Worm (Caenorhabditis elegans): ENCODE data around the gene kin-21.

The kin-21 gene

DNA sequence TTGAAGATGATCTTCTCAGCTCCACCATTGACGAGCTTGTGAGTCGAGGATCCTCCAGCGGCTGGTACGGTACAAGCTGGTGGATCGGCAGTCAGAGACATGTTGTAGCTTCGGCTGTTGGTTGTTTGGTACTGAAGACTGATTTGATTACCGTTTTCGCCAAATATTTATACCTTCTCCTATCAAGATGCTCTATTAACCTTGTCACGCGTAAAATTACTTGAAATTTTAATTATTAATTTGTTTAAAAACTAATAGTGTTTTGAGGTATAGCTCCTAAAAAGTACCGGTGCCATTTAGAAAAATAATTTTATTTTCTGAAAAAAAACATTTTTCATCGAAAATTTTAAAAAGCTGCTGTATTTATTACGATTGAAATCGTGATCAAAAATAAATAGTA lies 18.2 kb downstream of the kin-21 start, which contains the start of gene ssp-10:
TSS of gene ssp-10 (minus strand) at position 101 of the 400 bp plus-strand sequence.
- TF ChIP-seq C34B4.2 (tag; optimal IDR thresholded peaks at IDR 0.05) (no peak), sup-37 (GFP tag; optimal IDR thresholded peaks at IDR 0.05) (no peak), dpl-1 (GFP tag; optimal IDR thresholded peaks at IDR 0.05) (no peak), dsc-1 (tag; optimal IDR thresholded peaks at IDR 0.05) (no peak), F16B12.6 (tag; optimal IDR thresholded peaks at IDR 0.05) (no peak), fkh-4 (tag; optimal IDR thresholded peaks at IDR 0.05; ENCODE audit: borderline replicate concordance) (no peak), C16A3.4 (tag; optimal IDR thresholded peaks at IDR 0.05) (no peak), unc-30 (tag; optimal IDR thresholded peaks at IDR 0.05) (no peak), isw-1 (GFP tag; IDR thresholded peaks at IDR 0.05) (no peak), egl-13 (tag; optimal IDR thresholded peaks at IDR 0.05) (no peak)

DNA sequence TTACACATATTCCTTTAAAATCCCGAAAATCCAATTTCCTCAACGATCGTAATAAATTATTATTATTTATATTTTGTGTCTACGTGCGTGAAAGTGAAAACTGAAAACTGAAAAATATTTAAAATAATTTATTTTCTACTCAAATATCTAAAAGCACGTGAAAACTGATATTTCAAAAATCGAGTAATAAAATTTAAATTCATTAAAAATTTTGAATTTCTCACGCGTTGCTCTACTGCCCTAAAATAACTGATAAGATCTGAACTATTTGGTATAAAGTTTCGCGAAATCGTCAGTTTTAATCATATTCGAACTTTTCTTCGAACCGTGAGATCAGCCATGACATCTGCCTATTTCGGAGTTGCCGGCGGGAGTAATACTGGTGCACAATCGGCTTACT lies 19.6 kb downstream of the kin-21 start, which contains the start of gene ssq-1:
TSS of gene ssq-1 (plus strand) at position 301 of the 400 bp plus-strand sequence.
- TF ChIP-seq pax-3 (tag; optimal IDR thresholded peaks at IDR 0.05) (no peak), elt-2 (tag; optimal IDR thresholded peaks at IDR 0.05) (no peak), nhr-71 (tag; optimal IDR thresholded peaks at IDR 0.05) (no peak), pqm-1 (tag; optimal IDR thresholded peaks at IDR 0.05) (no peak), hpl-2 (GFP tag; optimal IDR thresholded peaks at IDR 0.05) (no peak), C34B4.2 (tag; optimal IDR thresholded peaks at IDR 0.05) (no peak)

DNA sequence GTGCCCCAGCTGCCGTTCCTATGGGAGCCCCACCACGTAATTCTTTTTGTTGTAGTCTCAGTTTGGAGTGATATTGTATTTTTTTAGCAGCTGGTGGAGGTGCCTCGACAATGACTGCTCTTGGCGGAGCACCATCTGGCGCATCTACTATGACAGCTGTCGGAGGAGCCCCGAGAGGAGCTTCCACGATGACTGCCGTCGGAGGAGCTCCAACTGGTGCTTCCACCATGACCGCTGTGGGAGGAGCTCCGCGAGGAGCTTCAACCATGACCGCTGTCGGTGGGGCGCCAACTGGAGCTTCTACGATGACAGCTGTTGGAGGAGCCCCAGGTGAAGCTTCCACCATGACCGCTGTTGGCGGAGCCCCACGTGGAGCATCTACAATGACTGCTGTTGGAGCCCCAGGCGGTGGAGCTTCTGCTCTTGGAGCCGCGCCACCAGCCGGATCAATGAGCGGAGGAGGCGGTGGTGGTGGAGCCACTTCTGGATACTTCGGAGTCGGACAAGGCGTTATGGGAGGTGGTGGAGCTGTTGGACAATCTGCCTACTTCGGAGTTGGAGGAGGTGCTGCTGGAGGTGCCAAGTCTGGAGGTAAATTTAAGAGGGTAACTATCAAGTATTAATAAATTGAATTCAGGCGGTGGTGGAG lies 20.3 kb downstream of the kin-21 start:
- TF ChIP-seq mdl-1 (tag; optimal IDR thresholded peaks at IDR 0.05): no peak
- no peak for TF ChIP-seq unc-62 (GFP tag; optimal IDR thresholded peaks at IDR 0.05)
- TF ChIP-seq dsc-1 (tag; optimal IDR thresholded peaks at IDR 0.05): no peak
- no peak for TF ChIP-seq alr-1 (tag; optimal IDR thresholded peaks at IDR 0.05; ENCODE audit: borderline replicate concordance)
- TF ChIP-seq unc-30 (tag; optimal IDR thresholded peaks at IDR 0.05): no peak
- TF ChIP-seq sup-37 (GFP tag; optimal IDR thresholded peaks at IDR 0.05): no peak
- TF ChIP-seq elt-3 (tag; optimal IDR thresholded peaks at IDR 0.05): no peak
- no peak for TF ChIP-seq skn-1 (tag; optimal IDR thresholded peaks at IDR 0.05)
- TF ChIP-seq nhr-19 (GFP tag; conservative IDR thresholded peaks at IDR 0.05): no peak
- no peak for TF ChIP-seq unc-86 (tag; optimal IDR thresholded peaks at IDR 0.05)
- TF ChIP-seq hpl-2 (GFP tag; optimal IDR thresholded peaks at IDR 0.05): no peak
- no peak for TF ChIP-seq fkh-4 (tag; optimal IDR thresholded peaks at IDR 0.05; ENCODE audit: borderline replicate concordance)
- TF ChIP-seq elt-2 (tag; optimal IDR thresholded peaks at IDR 0.05): no peak
- no peak for TF ChIP-seq blmp-1 (tag; optimal IDR thresholded peaks at IDR 0.05)
- no peak for TF ChIP-seq fkh-10 (GFP tag; optimal IDR thresholded peaks at IDR 0.05)

DNA sequence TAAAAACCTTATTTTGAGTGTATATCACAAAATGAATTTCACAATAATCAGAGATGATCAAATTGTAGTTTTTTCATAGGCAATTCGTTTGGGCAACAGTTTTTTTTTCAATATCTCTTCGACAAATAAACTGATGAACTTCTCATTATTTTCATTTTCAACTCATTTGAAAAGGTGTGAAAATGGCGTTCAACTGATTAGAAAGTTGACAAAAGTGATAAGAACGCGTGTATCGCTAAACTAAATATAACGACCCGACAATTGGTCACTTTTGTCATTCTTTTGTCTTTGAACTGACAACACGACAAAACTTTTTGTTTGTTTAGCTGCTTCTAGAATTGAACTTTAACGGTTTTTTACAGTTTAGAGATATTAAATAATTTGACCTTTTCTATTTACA lies 22.3 kb downstream of the kin-21 start:
- TF ChIP-seq jun-1 (tag; optimal IDR thresholded peaks at IDR 0.05) (no peak), fkh-8 (tag; optimal IDR thresholded peaks at IDR 0.05) (no peak), elt-2 (tag; optimal IDR thresholded peaks at IDR 0.05) (peak; percentile 5)

DNA sequence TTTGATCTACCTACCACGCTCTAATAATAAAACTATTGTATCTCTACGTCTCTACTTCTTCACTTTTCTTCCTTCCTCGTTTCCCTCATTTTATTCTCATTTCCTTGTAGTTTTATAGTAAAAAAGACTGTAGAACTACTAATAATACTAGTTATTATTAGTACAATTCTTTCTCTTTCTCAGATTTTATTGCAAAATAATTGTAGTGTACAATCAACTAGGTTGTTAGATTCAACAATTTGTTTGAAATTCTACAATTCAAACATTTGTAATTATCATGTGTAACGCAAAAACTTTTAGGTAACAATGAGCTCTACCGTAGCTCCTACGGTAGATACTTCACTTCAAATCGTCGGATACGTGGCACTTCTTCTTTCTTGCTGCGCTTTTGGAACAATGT lies 23.0 kb downstream of the kin-21 start, which contains the start of gene K07F5.12:
TSS of gene K07F5.12 (plus strand) at position 301 of the 400 bp plus-strand sequence.
- no peak for TF ChIP-seq egl-13 (tag; optimal IDR thresholded peaks at IDR 0.05)
- TF ChIP-seq pag-3 (tag; optimal IDR thresholded peaks at IDR 0.05; ENCODE audit: borderline replicate concordance, insufficient read depth): no peak
- TF ChIP-seq Y116A8C.19 (tag; optimal IDR thresholded peaks at IDR 0.05; ENCODE audit: borderline replicate concordance): no peak
- TF ChIP-seq fkh-4 (tag; optimal IDR thresholded peaks at IDR 0.05; ENCODE audit: borderline replicate concordance): no peak
- no peak for TF ChIP-seq ceh-63 (GFP tag; optimal IDR thresholded peaks at IDR 0.05)
- TF ChIP-seq dpl-1 (GFP tag; optimal IDR thresholded peaks at IDR 0.05): no peak
- TF ChIP-seq fos-1 (tag; optimal IDR thresholded peaks at IDR 0.05): no peak
- no peak for TF ChIP-seq zip-4 (GFP tag; optimal IDR thresholded peaks at IDR 0.05)
- no peak for TF ChIP-seq egl-27 (tag; optimal IDR thresholded peaks at IDR 0.05)
- TF ChIP-seq aha-1 (tag; optimal IDR thresholded peaks at IDR 0.05): no peak
- TF ChIP-seq blmp-1 (tag; optimal IDR thresholded peaks at IDR 0.05): no peak
- no peak for TF ChIP-seq lin-14 (GFP tag; optimal IDR thresholded peaks at IDR 0.05)
- no peak for TF ChIP-seq nhr-12 (tag; optimal IDR thresholded peaks at IDR 0.05)
- TF ChIP-seq elt-3 (tag; optimal IDR thresholded peaks at IDR 0.05): no peak
- no peak for TF ChIP-seq isw-1 (GFP tag; IDR thresholded peaks at IDR 0.05)
- TF ChIP-seq nhr-77 (tag; optimal IDR thresholded peaks at IDR 0.05): no peak
- no peak for TF ChIP-seq alr-1 (tag; optimal IDR thresholded peaks at IDR 0.05; ENCODE audit: borderline replicate concordance)
- TF ChIP-seq C34B4.2 (tag; optimal IDR thresholded peaks at IDR 0.05): no peak
- TF ChIP-seq skn-1 (tag; optimal IDR thresholded peaks at IDR 0.05): no peak

Data from whole organism, L1 larva.